Worm (Caenorhabditis elegans) whole organism, young adult: Measurements from ENCODE around the gene srz-96.

ENCODE experiments used
- B0261.1 ChIP-seq: sonication (generic microtip); optimal IDR thresholded peaks from 2 replicates; lab custom pipeline; 2016; ENCODE audit warnings: mild to moderate bottlenecking, missing genetic modification characterization, moderate library complexity, missing compliant biosample characterization
- F37B4.10 ChIP-seq: fragments of 200-800 bp; sonication (Bioruptor generic); IDR thresholded peaks from 2 replicates; pipeline ENCODE4 v1.3.6; 2022; ENCODE audit warnings: missing genetic modification characterization, missing compliant biosample characterization
- F55B11.4 ChIP-seq: sonication (generic microtip); optimal IDR thresholded peaks from 2 replicates; lab custom pipeline; 2016; ENCODE audit warnings: missing compliant biosample characterization, missing genetic modification characterization, borderline replicate concordance; ENCODE audit not compliant: insufficient read depth
- F57C9.4 ChIP-seq: sonication (generic microtip); optimal IDR thresholded peaks from 2 replicates; lab custom pipeline; 2017; ENCODE audit warnings: mild to moderate bottlenecking, missing genetic modification characterization, missing compliant biosample characterization
- K11D2.4 ChIP-seq: fragments of 200-800 bp; sonication (Bioruptor generic); IDR thresholded peaks from 2 replicates; pipeline ENCODE4 v1.3.6; 2022; ENCODE audit warnings: missing genetic modification reagents, missing genetic modification characterization, missing compliant biosample characterization
- aptf-2 ChIP-seq: fragments of 200-800 bp; sonication (Bioruptor generic); conservative IDR thresholded peaks from 2 replicates; pipeline ENCODE4 v1.3.6; 2022; ENCODE audit warnings: missing genetic modification reagents, missing genetic modification characterization, missing compliant biosample characterization
- attf-3 ChIP-seq: fragments of 200-800 bp; sonication (Bioruptor generic); conservative IDR thresholded peaks from 2 replicates; pipeline ENCODE4 v1.3.6; 2022; ENCODE audit warnings: missing genetic modification reagents, missing genetic modification characterization, missing compliant biosample characterization
- attf-5 ChIP-seq: fragments of 200-800 bp; sonication (Bioruptor generic); optimal IDR thresholded peaks from 2 replicates; lab custom pipeline; 2018; ENCODE audit warnings: mild to moderate bottlenecking, missing genetic modification characterization, missing compliant biosample characterization
- cebp-2 ChIP-seq: fragments of 200-800 bp; sonication (Bioruptor generic); IDR thresholded peaks from 2 replicates; pipeline ENCODE4 v1.3.6; 2022; ENCODE audit warnings: missing genetic modification characterization, missing compliant biosample characterization
- ceh-58 ChIP-seq: fragments of 200-800 bp; sonication (Bioruptor generic); IDR thresholded peaks from 2 replicates; pipeline ENCODE4 v1.3.6; 2022; ENCODE audit warnings: missing genetic modification characterization, missing compliant biosample characterization
- egl-18 ChIP-seq: fragments of 200-800 bp; sonication (Bioruptor generic); IDR thresholded peaks from 2 replicates; pipeline ENCODE4 v1.3.6; 2022; ENCODE audit warnings: missing genetic modification reagents, missing genetic modification characterization, missing compliant biosample characterization
- egrh-3 ChIP-seq: fragments of 200-800 bp; sonication (Bioruptor generic); IDR thresholded peaks from 2 replicates; pipeline ENCODE4 v1.3.6; 2022; ENCODE audit warnings: missing genetic modification reagents, missing genetic modification characterization, missing compliant biosample characterization
- fkh-3 ChIP-seq: sonication (generic microtip); optimal IDR thresholded peaks from 2 replicates; lab custom pipeline; 2016; ENCODE audit warnings: mild to moderate bottlenecking, missing genetic modification characterization, missing compliant biosample characterization
- hmg-1.2 ChIP-seq: fragments of 200-800 bp; sonication (Bioruptor generic); IDR thresholded peaks from 2 replicates; pipeline ENCODE4 v1.3.6; 2022; ENCODE audit warnings: missing genetic modification reagents, missing genetic modification characterization, missing compliant biosample characterization
- hrde-1 ChIP-seq: sonication (generic microtip); optimal IDR thresholded peaks from 2 replicates; lab custom pipeline; 2016; ENCODE audit warnings: missing genetic modification characterization, mild to moderate bottlenecking, missing compliant biosample characterization, moderate library complexity, missing genotype, missing genetic modification reagents, borderline replicate concordance
- madf-10 ChIP-seq: sonication (generic microtip); optimal IDR thresholded peaks from 2 replicates; lab custom pipeline; 2016; ENCODE audit warnings: mild to moderate bottlenecking, missing genetic modification characterization, missing compliant biosample characterization
- madf-3 ChIP-seq: fragments of 200-800 bp; sonication (Bioruptor generic); IDR thresholded peaks from 2 replicates; pipeline ENCODE4 v1.3.6; 2022; ENCODE audit warnings: missing genetic modification reagents, missing genetic modification characterization, missing compliant biosample characterization
- madf-6 ChIP-seq: fragments of 200-800 bp; sonication (Bioruptor generic); IDR thresholded peaks from 2 replicates; pipeline ENCODE4 v1.3.6; 2022; ENCODE audit warnings: missing genetic modification reagents, missing genetic modification characterization, missing compliant biosample characterization
- sdz-38 ChIP-seq: sonication (generic microtip); optimal IDR thresholded peaks from 2 replicates; lab custom pipeline; 2016; ENCODE audit warnings: missing genotype, missing genetic modification characterization, missing compliant biosample characterization
- sea-2 ChIP-seq: fragments of 200-800 bp; sonication (Bioruptor generic); IDR thresholded peaks from 2 replicates; pipeline ENCODE4 v1.3.6; 2022; ENCODE audit warnings: missing genetic modification characterization, missing compliant biosample characterization
- snpc-4 ChIP-seq, 5 experiments: fragments of 150-350 bp in 1 of 5; sonication (generic microtip) in 4 of 5; optimal IDR thresholded peaks; 2 replicates each; lab custom pipeline; 2014 to 2018; ENCODE audit warnings: missing genetic modification characterization in 5 of 5, missing biosample characterization in 3 of 5, antibody characterized with exemption in 2 of 5, mild to moderate bottlenecking in 2 of 5, missing compliant biosample characterization in 2 of 5, missing genotype in 2 of 5, moderate library complexity in 2 of 5, missing genetic modification reagents in 1 of 5
- sptf-2 ChIP-seq: fragments of 200-800 bp; sonication (Bioruptor generic); optimal IDR thresholded peaks from 2 replicates; lab custom pipeline; 2018; ENCODE audit warnings: mild to moderate bottlenecking, missing genetic modification characterization, missing compliant biosample characterization
- tbx-9 ChIP-seq: sonication (generic microtip); optimal IDR thresholded peaks from 2 replicates; lab custom pipeline; 2016; ENCODE audit warnings: borderline replicate concordance, missing genetic modification characterization, inconsistent platforms, missing compliant biosample characterization
- zfh-2 ChIP-seq: fragments of 200-800 bp; sonication (Bioruptor generic); conservative IDR thresholded peaks from 2 replicates; pipeline ENCODE4 v1.3.6; 2022; ENCODE audit warnings: missing genetic modification reagents, missing genetic modification characterization, missing compliant biosample characterization
- zim-3 ChIP-seq: sonication (generic microtip); optimal IDR thresholded peaks from 2 replicates; lab custom pipeline; 2017; ENCODE audit warnings: mild to moderate bottlenecking, missing genetic modification characterization, moderate library complexity, missing compliant biosample characterization
- ztf-18 ChIP-seq: sonication (generic microtip); optimal IDR thresholded peaks from 2 replicates; lab custom pipeline; 2016; ENCODE audit warnings: missing genotype, mild to moderate bottlenecking, missing genetic modification characterization, missing compliant biosample characterization
- ztf-25 ChIP-seq: fragments of 200-800 bp; sonication (Bioruptor generic); IDR thresholded peaks from 2 replicates; pipeline ENCODE4 v1.3.6; 2022; ENCODE audit warnings: missing genetic modification reagents, missing genetic modification characterization, missing compliant biosample characterization
- ztf-28 ChIP-seq: fragments of 200-800 bp; sonication (Bioruptor generic); IDR thresholded peaks from 2 replicates; pipeline ENCODE4 v1.3.6; 2022; ENCODE audit warnings: missing genetic modification reagents, missing genetic modification characterization, missing compliant biosample characterization

The srz-96 gene

ce11 chrV:17190399-17190798 is 8.6 kb upstream of the srz-96 start, which contains the start of gene str-199:
Gene str-199 (minus strand): TSS chrV:17190499.
- TF ChIP-seq F57C9.4 (no peak), cebp-2 (GFP tag; lab: Robert Waterston, UW) (no peak), sptf-2 (GFP tag; lab: Kevin White, UChicago) (no peak)

ce11 chrV:17192238-17192637 is 6.8 kb upstream of the srz-96 start, which contains the start of gene srz-47:
Gene srz-47 (minus strand): TSS chrV:17192338.
- TF ChIP-seq ceh-58 (GFP tag; lab: Robert Waterston, UW) (no peak), hrde-1 (no peak)
- TF ChIP-seq, all 124 proteins: peak for 0

ce11 chrV:17201847-17202246 is 2.8 kb downstream of the srz-96 start, which contains the start of gene Y68A4A.10:
Gene Y68A4A.10 (plus strand): TSS chrV:17202147.
- no peak for TF ChIP-seq hrde-1
- no peak for TF ChIP-seq sea-2 (GFP tag; lab: Robert Waterston, UW)

- TF ChIP-seq zfh-2: peak; percentile 92
- no peak for TF ChIP-seq hmg-1.2 (GFP tag; lab: Robert Waterston, UW)
- TF ChIP-seq attf-3 (GFP tag; lab: Robert Waterston, UW): 0 out of 2 replicates have a peak, but pooled peaks have one; percentile 11
- no peak for TF ChIP-seq snpc-4 (GFP tag; optimal IDR thresholded peaks at IDR 0.05; lab: Kevin White, UChicago)
- peak in 1 of 4 experiments; percentile 31 for TF ChIP-seq snpc-4 (tag; optimal IDR thresholded peaks at IDR 0.05; lab: Kevin White, UChicago)
- 0 out of 2 replicates have a peak, but pooled peaks have one; percentile 48 for TF ChIP-seq madf-3 (GFP tag; lab: Robert Waterston, UW)
- TF ChIP-seq, all 124 proteins: peak for 4
These were observed 7.4 kb downstream of the srz-96 start for ce11 chrV:17206469-17206868.

ce11 chrV:17208045-17208444 is 9.0 kb downstream of the srz-96 start, which contains the start of gene Y68A4A.13:
Gene Y68A4A.13 (minus strand): TSS chrV:17208145.
- TF ChIP-seq madf-10 (tag; lab: Kevin White, UChicago) (no peak), egrh-3 (GFP tag; lab: Robert Waterston, UW) (no peak), tbx-9 (tag; lab: Kevin White, UChicago) (no peak), ztf-25 (GFP tag; lab: Robert Waterston, UW) (no peak), madf-6 (no peak), F55B11.4 (no peak), attf-3 (GFP tag; lab: Robert Waterston, UW) (no peak)

- no peak for TF ChIP-seq madf-3 (GFP tag; lab: Robert Waterston, UW)
- TF ChIP-seq ztf-28: no peak
- no peak for TF ChIP-seq ztf-18 (tag; lab: Kevin White, UChicago)
- TF ChIP-seq F37B4.10 (GFP tag; lab: Robert Waterston, UW): 0 out of 2 replicates have a peak, but pooled peaks have one; percentile 54
- no peak for TF ChIP-seq K11D2.4 (GFP tag; lab: Robert Waterston, UW)
- no peak for TF ChIP-seq fkh-3 (tag; lab: Kevin White, UChicago)
- no peak for TF ChIP-seq aptf-2
- TF ChIP-seq snpc-4 (GFP tag; optimal IDR thresholded peaks at IDR 0.05; lab: Kevin White, UChicago): no peak
- peak in 2 of 4 experiments; percentile 35 for TF ChIP-seq snpc-4 (tag; optimal IDR thresholded peaks at IDR 0.05; lab: Kevin White, UChicago)
- TF ChIP-seq B0261.1 (tag; lab: Kevin White, UChicago): no peak
- TF ChIP-seq sdz-38 (tag; lab: Kevin White, UChicago): no peak
- TF ChIP-seq attf-5 (GFP tag; lab: Kevin White, UChicago): no peak
- peak; percentile 45; the same call in 1 of the 2 replicates for TF ChIP-seq egrh-3 (GFP tag; lab: Robert Waterston, UW)
- TF ChIP-seq zim-3: no peak
- no peak for TF ChIP-seq egl-18 (GFP tag; lab: Robert Waterston, UW)
These were observed 13.1 kb downstream of the srz-96 start, which contains the start of gene srh-236 for ce11 chrV:17211989-17212731. Gene srh-236 (minus strand): TSS chrV:17212039.
